Worm (Caenorhabditis elegans) whole organism, L1 larva: ENCODE measurements around the gene srw-41.

Experiments used
- ceh-82 ChIP-seq, 3 experiments: fragments of 150-350 bp in 1 of 3; sonication (generic microtip) in 2 of 3; optimal IDR thresholded peaks; 2 replicates each; lab custom pipeline; 2014 to 2017; ENCODE audit warnings: missing biosample characterization in 3 of 3, missing genetic modification characterization in 3 of 3
- egl-13 ChIP-seq: sonication (generic microtip); optimal IDR thresholded peaks from 2 replicates; lab custom pipeline; 2016; ENCODE audit warnings: missing genotype, missing genetic modification reagents, missing genetic modification characterization, missing compliant biosample characterization
- fos-1 ChIP-seq: fragments of 150-350 bp; optimal IDR thresholded peaks from 2 replicates; lab custom pipeline; 2014; ENCODE audit warnings: missing biosample characterization, missing genetic modification characterization
- lin-35 ChIP-seq, 2 experiments: fragments of 150-350 bp; optimal IDR thresholded peaks; 2 replicates each; lab custom pipeline; 2014; ENCODE audit warnings: missing biosample characterization in 2 of 2, missing genetic modification characterization in 2 of 2, missing genetic modification reagents in 2 of 2
- nhr-19 ChIP-seq: fragments of 200-800 bp; sonication (Bioruptor generic); conservative IDR thresholded peaks from 2 replicates; pipeline ENCODE4 v1.3.6; 2022; ENCODE audit warnings: missing genetic modification characterization, missing compliant biosample characterization
- nhr-90 ChIP-seq: sonication (generic microtip); optimal IDR thresholded peaks from 2 replicates; lab custom pipeline; 2016; ENCODE audit warnings: mild to moderate bottlenecking, missing genetic modification characterization, missing compliant biosample characterization; ENCODE audit not compliant: poor library complexity

DNA sequence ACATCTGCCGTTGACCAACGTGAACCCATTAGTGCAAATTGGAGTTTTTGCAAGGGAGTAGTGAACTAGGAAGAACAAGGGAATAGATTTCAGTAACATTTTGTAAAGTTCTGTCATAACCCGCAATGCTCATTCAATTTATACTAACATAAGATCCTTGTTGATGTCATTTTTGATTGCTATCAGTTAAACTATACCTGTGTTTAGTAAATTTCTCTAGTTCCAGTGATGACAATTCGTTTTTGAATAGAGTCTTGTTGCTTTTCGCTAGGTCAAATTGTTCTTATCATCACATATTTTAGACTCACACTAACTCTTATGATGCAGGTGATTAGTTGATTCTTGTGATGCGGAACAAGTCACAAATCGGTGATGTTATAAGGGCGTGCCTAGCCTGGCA, 9.3 kb downstream of the srw-41 start, which contains the start of gene clec-9:
- TF ChIP-seq fos-1 (no peak), ceh-82 (tag; optimal IDR thresholded peaks at IDR 0.05; lab: Kevin White, UChicago) (no peak), nhr-90 (no peak), egl-13 (tag; lab: Kevin White, UChicago) (no peak), nhr-19 (GFP tag; lab: Robert Waterston, UW) (no peak), lin-35 (GFP tag; optimal IDR thresholded peaks at IDR 0.05; lab: Kevin White, UChicago) (no peak)
